Worm (Caenorhabditis elegans) whole organism, L1 larva: ENCODE data around the gene T13H5.8.

Experiments used
- C04F5.9 ChIP-seq: sonication (generic microtip); optimal IDR thresholded peaks from 2 replicates; lab custom pipeline; 2016; ENCODE audit warnings: missing genetic modification characterization, missing compliant biosample characterization
- C16A3.4 ChIP-seq: fragments of 150-350 bp; optimal IDR thresholded peaks from 2 replicates; lab custom pipeline; 2014; ENCODE audit warnings: missing biosample characterization, missing genetic modification characterization
- F16B12.6 ChIP-seq: fragments of 150-350 bp; optimal IDR thresholded peaks from 2 replicates; lab custom pipeline; 2014; ENCODE audit warnings: missing biosample characterization, missing genetic modification characterization
- Y116A8C.19 ChIP-seq: sonication (generic microtip); optimal IDR thresholded peaks from 2 replicates; lab custom pipeline; 2016; ENCODE audit warnings: missing compliant biosample characterization, missing genetic modification characterization, borderline replicate concordance
- aly-2 ChIP-seq: fragments of 150-350 bp; optimal IDR thresholded peaks from 2 replicates; lab custom pipeline; 2014; ENCODE audit warnings: missing biosample characterization, missing genetic modification characterization
- ama-1 ChIP-seq: fragments of 150-350 bp; optimal IDR thresholded peaks from 2 replicates; lab custom pipeline; 2014
- ceh-63 ChIP-seq: fragments of 200-800 bp; sonication (Bioruptor generic); optimal IDR thresholded peaks from 2 replicates; lab custom pipeline; 2018; ENCODE audit warnings: mild to moderate bottlenecking, missing genetic modification characterization, missing compliant biosample characterization
- ceh-8 ChIP-seq: fragments of 200-800 bp; sonication (Bioruptor generic); optimal IDR thresholded peaks from 2 replicates; lab custom pipeline; 2018; ENCODE audit warnings: mild to moderate bottlenecking, missing genetic modification characterization, moderate library complexity, missing compliant biosample characterization
- ceh-82 ChIP-seq, 3 experiments: fragments of 150-350 bp in 1 of 3; sonication (generic microtip) in 2 of 3; optimal IDR thresholded peaks; 2 replicates each; lab custom pipeline; 2014 to 2017; ENCODE audit warnings: missing biosample characterization in 3 of 3, missing genetic modification characterization in 3 of 3
- ceh-90 ChIP-seq: sonication (generic microtip); optimal IDR thresholded peaks from 2 replicates; lab custom pipeline; 2016; ENCODE audit warnings: missing genetic modification characterization, missing compliant biosample characterization
- ces-1 ChIP-seq: fragments of 150-350 bp; optimal IDR thresholded peaks from 2 replicates; lab custom pipeline; 2014; ENCODE audit warnings: missing biosample characterization, missing genetic modification reagents, missing genetic modification characterization
- dpl-1 ChIP-seq, 3 experiments: fragments of 150-350 bp in 2 of 3; sonication (generic microtip) in 1 of 3; optimal IDR thresholded peaks; 2 replicates each; lab custom pipeline; 2014 to 2017; ENCODE audit warnings: missing biosample characterization in 3 of 3, missing genetic modification characterization in 3 of 3, missing genetic modification reagents in 3 of 3
- dsc-1 ChIP-seq: sonication (generic microtip); optimal IDR thresholded peaks from 2 replicates; lab custom pipeline; 2016; ENCODE audit warnings: mild to moderate bottlenecking, missing genetic modification characterization, missing compliant biosample characterization
- efl-1 ChIP-seq, 4 experiments: fragments of 150-350 bp; optimal IDR thresholded peaks in 3 of 4; peaks in 1 of 4; 1 replicate in 1 of 4; 2 replicates in 3 of 4; lab custom pipeline; 2014; ENCODE audit warnings: missing biosample characterization in 2 of 4, missing genetic modification characterization in 2 of 4, missing genetic modification reagents in 2 of 4
- egl-13 ChIP-seq: sonication (generic microtip); optimal IDR thresholded peaks from 2 replicates; lab custom pipeline; 2016; ENCODE audit warnings: missing genotype, missing genetic modification reagents, missing genetic modification characterization, missing compliant biosample characterization
- egl-27 ChIP-seq, 2 experiments: fragments of 150-350 bp in 1 of 2; sonication (generic microtip); optimal IDR thresholded peaks; 3 replicates each; lab custom pipeline; 2017 to 2018; ENCODE audit warnings: missing biosample characterization in 2 of 2, missing genetic modification characterization in 2 of 2, missing genetic modification reagents in 2 of 2
- elt-2 ChIP-seq: sonication (generic microtip); optimal IDR thresholded peaks from 2 replicates; lab custom pipeline; 2016; ENCODE audit warnings: missing genetic modification characterization, mild to moderate bottlenecking, inconsistent platforms, missing compliant biosample characterization, missing genetic modification reagents
- ets-5 ChIP-seq: fragments of 200-800 bp; sonication (Bioruptor generic); IDR thresholded peaks from 2 replicates; pipeline ENCODE4 v1.3.6; 2022; ENCODE audit warnings: missing genetic modification characterization, missing compliant biosample characterization
- fkh-8 ChIP-seq: sonication (generic microtip); optimal IDR thresholded peaks from 2 replicates; lab custom pipeline; 2016; ENCODE audit warnings: mild to moderate bottlenecking, missing genetic modification characterization, missing compliant biosample characterization
- grh-1 ChIP-seq: fragments of 200-800 bp; sonication (Bioruptor generic); IDR thresholded peaks from 2 replicates; pipeline ENCODE4 v1.3.6; 2022; ENCODE audit warnings: missing genetic modification reagents, missing genetic modification characterization, missing compliant biosample characterization
- irx-1 ChIP-seq: sonication (generic microtip); optimal IDR thresholded peaks from 2 replicates; lab custom pipeline; 2016; ENCODE audit warnings: missing genetic modification characterization, missing compliant biosample characterization
- lin-13 ChIP-seq: fragments of 150-350 bp; optimal IDR thresholded peaks from 2 replicates; lab custom pipeline; 2014; ENCODE audit warnings: missing biosample characterization, missing genetic modification reagents, missing genetic modification characterization
- lin-39 ChIP-seq: fragments of 150-350 bp; optimal IDR thresholded peaks from 2 replicates; lab custom pipeline; 2014; ENCODE audit warnings: missing biosample characterization, missing genetic modification reagents, missing genetic modification characterization
- mab-9 ChIP-seq: fragments of 200-800 bp; sonication (Bioruptor generic); IDR thresholded peaks from 2 replicates; pipeline ENCODE4 v1.3.6; 2022; ENCODE audit warnings: missing genetic modification reagents, missing genetic modification characterization, missing compliant biosample characterization
- mdl-1 ChIP-seq, 2 experiments: fragments of 150-350 bp; optimal IDR thresholded peaks; 2 replicates each; lab custom pipeline; 2014 to 2017; ENCODE audit warnings: missing biosample characterization in 2 of 2, missing genetic modification characterization in 2 of 2, inconsistent platforms in 1 of 2
- mef-2 ChIP-seq: fragments of 150-350 bp; optimal IDR thresholded peaks from 2 replicates; lab custom pipeline; 2014; ENCODE audit warnings: missing biosample characterization, missing genetic modification characterization
- mep-1 ChIP-seq: fragments of 150-350 bp; optimal IDR thresholded peaks from 2 replicates; lab custom pipeline; 2014; ENCODE audit warnings: missing biosample characterization, missing genetic modification characterization
- nhr-11 ChIP-seq: fragments of 150-350 bp; optimal IDR thresholded peaks from 2 replicates; lab custom pipeline; 2014; ENCODE audit warnings: missing biosample characterization, missing genetic modification characterization
- nhr-12 ChIP-seq: sonication (generic microtip); optimal IDR thresholded peaks from 2 replicates; lab custom pipeline; 2017; ENCODE audit warnings: missing biosample characterization, missing genetic modification characterization
- nhr-20 ChIP-seq: sonication (generic microtip); optimal IDR thresholded peaks from 2 replicates; lab custom pipeline; 2016; ENCODE audit warnings: mild to moderate bottlenecking, missing genetic modification characterization, missing compliant biosample characterization
- nhr-28 ChIP-seq: fragments of 150-350 bp; optimal IDR thresholded peaks from 2 replicates; lab custom pipeline; 2014; ENCODE audit warnings: missing biosample characterization, missing genetic modification characterization
- nhr-47 ChIP-seq: sonication (generic microtip); optimal IDR thresholded peaks from 2 replicates; lab custom pipeline; 2016; ENCODE audit warnings: mild to moderate bottlenecking, missing genetic modification characterization, moderate library complexity, missing compliant biosample characterization
- nhr-71 ChIP-seq: sonication (generic microtip); optimal IDR thresholded peaks from 2 replicates; lab custom pipeline; 2016; ENCODE audit warnings: mild to moderate bottlenecking, missing genetic modification characterization, moderate library complexity, missing compliant biosample characterization
- nhr-84 ChIP-seq: sonication (generic microtip); optimal IDR thresholded peaks from 2 replicates; lab custom pipeline; 2017; ENCODE audit warnings: missing biosample characterization, missing genetic modification characterization
- pag-3 ChIP-seq: sonication (generic microtip); optimal IDR thresholded peaks from 2 replicates; lab custom pipeline; 2017; ENCODE audit warnings: missing genetic modification characterization, mild to moderate bottlenecking, missing compliant biosample characterization, antibody characterized with exemption, borderline replicate concordance; ENCODE audit not compliant: insufficient read depth
- pax-3 ChIP-seq: fragments of 200-800 bp; sonication (Bioruptor generic); optimal IDR thresholded peaks from 2 replicates; lab custom pipeline; 2018; ENCODE audit warnings: mild to moderate bottlenecking, missing genetic modification characterization, moderate library complexity, missing compliant biosample characterization
- rnt-1 ChIP-seq: sonication (generic microtip); optimal IDR thresholded peaks from 2 replicates; lab custom pipeline; 2016; ENCODE audit warnings: mild to moderate bottlenecking, missing genetic modification characterization, moderate library complexity, missing compliant biosample characterization
- skn-1 ChIP-seq: fragments of 150-350 bp; optimal IDR thresholded peaks from 2 replicates; lab custom pipeline; 2014; ENCODE audit warnings: missing biosample characterization, missing genetic modification characterization
- snpc-4 ChIP-seq: fragments of 150-350 bp; optimal IDR thresholded peaks from 2 replicates; lab custom pipeline; 2014; ENCODE audit warnings: missing biosample characterization, missing genetic modification characterization
- snu-23 ChIP-seq: sonication (generic microtip); optimal IDR thresholded peaks from 2 replicates; lab custom pipeline; 2016; ENCODE audit warnings: missing genetic modification characterization, missing compliant biosample characterization
- sptf-1 ChIP-seq: fragments of 150-350 bp; optimal IDR thresholded peaks from 2 replicates; lab custom pipeline; 2014; ENCODE audit warnings: missing biosample characterization, missing genetic modification characterization
- sup-37 ChIP-seq: fragments of 200-800 bp; sonication (Bioruptor generic); optimal IDR thresholded peaks from 2 replicates; lab custom pipeline; 2018; ENCODE audit warnings: mild to moderate bottlenecking, missing genetic modification characterization, missing compliant biosample characterization
- swsn-7 ChIP-seq: sonication (generic microtip); optimal IDR thresholded peaks from 2 replicates; lab custom pipeline; 2016; ENCODE audit warnings: missing genetic modification characterization, missing compliant biosample characterization
- tbx-2 ChIP-seq: sonication (generic microtip); optimal IDR thresholded peaks from 2 replicates; lab custom pipeline; 2016; ENCODE audit warnings: missing genetic modification characterization, missing compliant biosample characterization
- tlp-1 ChIP-seq: fragments of 150-350 bp; optimal IDR thresholded peaks from 2 replicates; lab custom pipeline; 2014; ENCODE audit warnings: missing biosample characterization, missing genetic modification characterization
- unc-30 ChIP-seq: sonication (generic microtip); optimal IDR thresholded peaks from 2 replicates; lab custom pipeline; 2017; ENCODE audit warnings: missing biosample characterization, missing genetic modification characterization
- unc-86 ChIP-seq: sonication (generic microtip); optimal IDR thresholded peaks from 2 replicates; lab custom pipeline; 2016; ENCODE audit warnings: missing genetic modification characterization, missing compliant biosample characterization
- unc-98 ChIP-seq: fragments of 200-800 bp; sonication (Bioruptor generic); IDR thresholded peaks from 2 replicates; pipeline ENCODE4 v1.3.6; 2022; ENCODE audit warnings: missing genetic modification characterization, missing compliant biosample characterization
- zag-1 ChIP-seq: fragments of 150-350 bp; optimal IDR thresholded peaks from 2 replicates; lab custom pipeline; 2014; ENCODE audit warnings: missing biosample characterization, missing genetic modification characterization
- zip-4 ChIP-seq: fragments of 200-800 bp; sonication (Bioruptor generic); optimal IDR thresholded peaks from 2 replicates; lab custom pipeline; 2018; ENCODE audit warnings: mild to moderate bottlenecking, missing genetic modification characterization, moderate library complexity, missing compliant biosample characterization
- ztf-11 ChIP-seq, 2 experiments: sonication (generic microtip); optimal IDR thresholded peaks; 2 replicates each; lab custom pipeline; 2016 to 2017; ENCODE audit warnings: missing genetic modification characterization in 2 of 2, missing biosample characterization in 1 of 2, missing compliant biosample characterization in 1 of 2
- ztf-4 ChIP-seq: fragments of 150-350 bp; optimal IDR thresholded peaks from 2 replicates; lab custom pipeline; 2014; ENCODE audit warnings: missing biosample characterization, missing genetic modification characterization

The T13H5.8 gene

ce11 chrII:8561227-8561626, 42.9 kb downstream of the T13H5.8 start, which contains the start of gene iff-2 (continued):
- TF ChIP-seq ceh-82 (tag; optimal IDR thresholded peaks at IDR 0.05; lab: Kevin White, UChicago) (peak; percentile 99), mef-2 (tag; lab: Kevin White, UChicago) (peak; percentile 97), ceh-8 (GFP tag; lab: Kevin White, UChicago) (peak; percentile 95), ceh-90 (tag; lab: Kevin White, UChicago) (peak; percentile 9), nhr-20 (tag; lab: Kevin White, UChicago) (peak; percentile 100), sup-37 (GFP tag; lab: Kevin White, UChicago) (peak; percentile 94), ztf-11 (tag; optimal IDR thresholded peaks at IDR 0.05; lab: Kevin White, UChicago) (peak in 1 of 2 experiments; percentile 96), aly-2 (tag; lab: Kevin White, UChicago) (peak; percentile 93), mdl-1 (tag; optimal IDR thresholded peaks at IDR 0.05; lab: Kevin White, UChicago) (peak; percentile 90 to 100), ama-1 (lab: Kevin White, UChicago) (peak; percentile 91), unc-30 (tag; lab: Kevin White, UChicago) (no peak), lin-13 (GFP tag; lab: Kevin White, UChicago) (peak; percentile 100), nhr-84 (tag; lab: Kevin White, UChicago) (no peak), tbx-2 (tag; lab: Kevin White, UChicago) (peak; percentile 99), nhr-47 (tag; lab: Kevin White, UChicago) (peak; percentile 99), swsn-7 (tag; lab: Kevin White, UChicago) (peak; percentile 99), grh-1 (GFP tag; lab: Robert Waterston, UW) (peak; percentile 97), elt-2 (peak; percentile 94), rnt-1 (tag; lab: Kevin White, UChicago) (peak; percentile 98), mab-9 (GFP tag; lab: Robert Waterston, UW) (peak; percentile 92), C04F5.9 (peak; percentile 98), egl-13 (peak; percentile 98), sptf-1 (tag; lab: Kevin White, UChicago) (no peak), ztf-4 (tag; lab: Kevin White, UChicago) (peak; percentile 99), unc-98 (GFP tag; lab: Robert Waterston, UW) (peak; percentile 83; the same call in 1 of the 2 replicates), snu-23 (GFP tag; lab: Kevin White, UChicago) (peak; percentile 100), nhr-71 (tag; lab: Kevin White, UChicago) (peak; percentile 100), irx-1 (tag; lab: Kevin White, UChicago) (peak; percentile 96), C16A3.4 (peak; percentile 100), unc-86 (tag; lab: Kevin White, UChicago) (peak; percentile 99), pax-3 (tag; lab: Kevin White, UChicago) (peak; percentile 98), tlp-1 (tag; lab: Kevin White, UChicago) (no peak), lin-39 (tag; lab: Kevin White, UChicago) (peak; percentile 93), nhr-28 (tag; lab: Kevin White, UChicago) (no peak), zip-4 (peak; percentile 91), dsc-1 (tag; lab: Kevin White, UChicago) (peak; percentile 99), Y116A8C.19 (tag; lab: Kevin White, UChicago) (no peak), pag-3 (tag; lab: Kevin White, UChicago) (peak; percentile 69), mep-1 (tag; lab: Kevin White, UChicago) (peak; percentile 99), zag-1 (peak; percentile 69), skn-1 (peak; percentile 98), nhr-12 (tag; lab: Kevin White, UChicago) (no peak), snpc-4 (peak; percentile 90), nhr-11 (tag; lab: Kevin White, UChicago) (peak; percentile 93), F16B12.6 (peak; percentile 85), egl-27 (tag; optimal IDR thresholded peaks at IDR 0.05; lab: Kevin White, UChicago) (peak; percentile 90 to 96), efl-1 (optimal IDR thresholded peaks at IDR 0.05; lab: Kevin White, UChicago) (peak; percentile 98), efl-1 (GFP tag; optimal IDR thresholded peaks at IDR 0.05 in 1 of 2; lab: Kevin White, UChicago) (peak; percentile 91 to 100), fkh-8 (tag; lab: Kevin White, UChicago) (peak; percentile 100), ceh-63 (GFP tag; lab: Kevin White, UChicago) (no peak), ces-1 (GFP tag; lab: Kevin White, UChicago) (no peak), ets-5 (0 out of 2 replicates have a peak, but pooled peaks have one; percentile 14), dpl-1 (GFP tag; optimal IDR thresholded peaks at IDR 0.05; lab: Kevin White, UChicago) (peak; percentile 94 to 97 (median 95))
